Worm (Caenorhabditis elegans): Measurements from ENCODE around the gene pqn-29.

Gene pqn-29

DNA sequence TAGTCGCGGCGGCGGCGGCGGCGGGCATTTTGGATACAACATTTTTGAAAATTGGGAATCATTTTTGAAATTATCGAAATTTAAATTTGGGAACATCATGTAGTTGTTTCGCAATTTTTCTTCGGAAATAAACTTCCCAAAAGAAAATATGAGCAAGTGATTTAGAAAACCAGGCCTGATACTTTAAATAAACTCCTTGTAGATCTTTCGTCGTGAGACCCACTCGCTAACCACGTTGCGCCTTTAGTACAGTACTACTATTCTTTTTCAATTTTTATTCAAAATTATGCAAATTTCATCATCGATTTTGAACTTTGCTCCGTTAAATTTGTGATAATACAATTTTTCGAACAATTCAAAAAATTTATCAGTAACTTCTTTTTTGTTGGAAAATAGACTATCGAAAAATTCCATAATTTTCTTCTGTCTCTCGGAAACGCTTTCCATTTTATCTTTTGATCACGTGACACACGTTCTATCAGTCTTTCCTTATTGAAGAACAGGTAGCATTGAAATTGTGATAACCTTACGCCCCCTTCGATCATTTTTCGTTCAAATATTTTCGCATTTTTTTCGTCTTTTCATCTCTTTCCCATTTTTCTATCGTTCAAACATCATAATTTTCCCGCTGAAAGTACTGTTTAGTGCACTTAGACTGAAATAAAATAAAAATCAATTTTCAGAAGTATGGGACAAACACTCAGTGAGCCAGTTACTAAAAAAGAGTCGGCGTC lies 3.8 kb upstream of the pqn-29 start, which contains the start of gene ppm-2 (continued):
- TF ChIP-seq zim-3 (tag; optimal IDR thresholded peaks at IDR 0.05) (no peak), nhr-179 (tag; optimal IDR thresholded peaks at IDR 0.05) (no peak), dpff-1 (tag; optimal IDR thresholded peaks at IDR 0.05) (no peak), tbx-9 (tag; optimal IDR thresholded peaks at IDR 0.05; ENCODE audit: borderline replicate concordance) (no peak), attf-5 (GFP tag; optimal IDR thresholded peaks at IDR 0.05) (no peak), nhr-80 (tag; optimal IDR thresholded peaks at IDR 0.05) (peak; percentile 31), unc-62 (GFP tag; optimal IDR thresholded peaks at IDR 0.05) (no peak), ztf-3 (GFP tag; optimal IDR thresholded peaks at IDR 0.05) (no peak), F33H1.4 (GFP tag; IDR thresholded peaks at IDR 0.05) (peak; percentile 97), C17E4.6 (GFP tag; IDR thresholded peaks at IDR 0.05) (no peak), unc-130 (GFP tag; optimal IDR thresholded peaks at IDR 0.05) (no peak), egrh-3 (GFP tag; IDR thresholded peaks at IDR 0.05) (no peak), F10E7.11 (tag; optimal IDR thresholded peaks at IDR 0.05) (no peak), rcor-1 (GFP tag; IDR thresholded peaks at IDR 0.05) (peak; percentile 43; the same call in 1 of the 2 replicates)

DNA sequence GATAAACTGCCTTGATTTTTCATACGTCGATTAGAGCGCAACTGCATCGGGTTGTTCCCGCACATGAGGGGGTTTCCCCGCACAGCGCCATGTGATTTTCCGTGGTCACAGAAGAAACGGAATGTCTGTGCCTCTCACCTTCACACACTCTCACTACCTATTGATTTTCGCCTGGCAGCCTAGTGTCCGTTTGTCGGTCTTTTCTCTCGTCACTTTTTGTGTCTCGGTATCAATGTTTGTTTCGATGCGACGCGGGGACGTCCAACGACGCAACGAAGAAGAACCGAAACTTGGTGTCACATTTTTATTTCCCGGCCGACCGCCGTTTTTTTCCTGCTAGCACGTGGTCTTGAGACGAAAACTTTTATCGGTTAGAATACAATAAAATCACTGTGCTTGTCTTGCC lies 3.2 kb upstream of the pqn-29 start:
- peak; percentile 89 for TF ChIP-seq chd-7 (tag; optimal IDR thresholded peaks at IDR 0.05)
- no peak for TF ChIP-seq rec-8 (tag; optimal IDR thresholded peaks at IDR 0.05)
- no peak for TF ChIP-seq snpc-1.3 (tag; optimal IDR thresholded peaks at IDR 0.05; ENCODE audit: insufficient read depth)
- TF ChIP-seq attf-5 (GFP tag; optimal IDR thresholded peaks at IDR 0.05), result peak; percentile 98
- TF ChIP-seq snpc-3.4 (tag; optimal IDR thresholded peaks at IDR 0.05), result no peak
- TF ChIP-seq Y67H2A.10 (GFP tag; conservative IDR thresholded peaks at IDR 0.05), result peak; percentile 62; the same call in 1 of the 2 replicates
- no peak for TF ChIP-seq tbx-9 (tag; optimal IDR thresholded peaks at IDR 0.05; ENCODE audit: borderline replicate concordance)
- TF ChIP-seq unc-130 (GFP tag; optimal IDR thresholded peaks at IDR 0.05), result no peak
- peak; percentile 71; the same call in 1 of the 2 replicates for TF ChIP-seq lir-1 (GFP tag; conservative IDR thresholded peaks at IDR 0.05)
- TF ChIP-seq ekl-4 (GFP tag; IDR thresholded peaks at IDR 0.05), result peak; percentile 80
- TF ChIP-seq snpc-1.1 (tag; optimal IDR thresholded peaks at IDR 0.05; ENCODE audit: insufficient read depth), result no peak
- TF ChIP-seq mes-4 (tag; optimal IDR thresholded peaks at IDR 0.05), result no peak
- no peak for TF ChIP-seq aptf-3 (GFP tag; IDR thresholded peaks at IDR 0.05)
- peak; percentile 94 for TF ChIP-seq ztf-26 (tag; optimal IDR thresholded peaks at IDR 0.05)
- peak; percentile 60 for TF ChIP-seq B0035.1 (tag; optimal IDR thresholded peaks at IDR 0.05)
- TF ChIP-seq mcd-1 (GFP tag; IDR thresholded peaks at IDR 0.05), result peak; percentile 89
- no peak for TF ChIP-seq F55B11.4 (tag; optimal IDR thresholded peaks at IDR 0.05; ENCODE audit: borderline replicate concordance, insufficient read depth)
- TF ChIP-seq rpc-1 (optimal IDR thresholded peaks at IDR 0.05), result no peak
- TF ChIP-seq rpc-1 (tag; optimal IDR thresholded peaks at IDR 0.05), result no peak
- TF ChIP-seq nfyb-1 (GFP tag; IDR thresholded peaks at IDR 0.05), result peak; percentile 93
- peak; percentile 86 for TF ChIP-seq ets-4 (GFP tag; optimal IDR thresholded peaks at IDR 0.05)
- peak; percentile 20 for TF ChIP-seq mxl-1 (tag; optimal IDR thresholded peaks at IDR 0.05)
- TF ChIP-seq attf-3 (GFP tag; conservative IDR thresholded peaks at IDR 0.05), result peak; percentile 60; the same call in 1 of the 2 replicates
- TF ChIP-seq akir-1 (GFP tag; optimal IDR thresholded peaks at IDR 0.05), result no peak
- peak; percentile 57; the same call in 1 of the 2 replicates for TF ChIP-seq Y56A3A.18 (GFP tag; IDR thresholded peaks at IDR 0.05)
- TF ChIP-seq fkh-3 (tag; optimal IDR thresholded peaks at IDR 0.05), result no peak
- TF ChIP-seq F33H1.4 (GFP tag; IDR thresholded peaks at IDR 0.05), result no peak
- no peak for TF ChIP-seq hrde-1 (tag; optimal IDR thresholded peaks at IDR 0.05; ENCODE audit: borderline replicate concordance)
- TF ChIP-seq dpl-1 (GFP tag; optimal IDR thresholded peaks at IDR 0.05), result no peak
- TF ChIP-seq somi-1 (GFP tag; optimal IDR thresholded peaks at IDR 0.05), result peak; percentile 95
- peak; percentile 83 for TF ChIP-seq athp-1 (tag; optimal IDR thresholded peaks at IDR 0.05)
- peak; percentile 17 for TF ChIP-seq F23B12.7 (tag; optimal IDR thresholded peaks at IDR 0.05; ENCODE audit: insufficient read depth)
- no peak for TF ChIP-seq Y79H2A.3 (GFP tag; conservative IDR thresholded peaks at IDR 0.05)
- TF ChIP-seq F37B4.10 (GFP tag; IDR thresholded peaks at IDR 0.05), result 0 out of 2 replicates have a peak, but pooled peaks have one; percentile 46
- TF ChIP-seq madf-3 (GFP tag; IDR thresholded peaks at IDR 0.05), result no peak

Data from whole organism, young adult.